Worm (Caenorhabditis elegans) whole organism, mixed stage, embryonic: ENCODE data around the gene cul-6.

ENCODE experiments used
- ceh-39 ChIP-seq: fragments of 150-350 bp; optimal IDR thresholded peaks from 2 replicates; lab custom pipeline; 2014; ENCODE audit warnings: missing biosample characterization, missing genetic modification characterization
- drap-1 ChIP-seq: fragments of 200-800 bp; sonication (Bioruptor generic); optimal IDR thresholded peaks from 3 replicates; lab custom pipeline; 2018; ENCODE audit warnings: mild to moderate bottlenecking, missing genetic modification characterization, missing compliant biosample characterization
- elt-1 ChIP-seq: sonication (generic microtip); optimal IDR thresholded peaks from 2 replicates; lab custom pipeline; 2017; ENCODE audit warnings: missing genetic modification characterization, mild to moderate bottlenecking, missing compliant biosample characterization, antibody characterized with exemption, moderate library complexity, borderline replicate concordance; ENCODE audit not compliant: insufficient read depth
- elt-3 ChIP-seq: fragments of 150-350 bp; optimal IDR thresholded peaks from 2 replicates; lab custom pipeline; 2014; ENCODE audit warnings: missing biosample characterization, missing genetic modification characterization
- mab-5 ChIP-seq: fragments of 150-350 bp; optimal IDR thresholded peaks from 2 replicates; lab custom pipeline; 2014; ENCODE audit warnings: missing biosample characterization, missing genetic modification characterization
- snpc-4 ChIP-seq: fragments of 150-350 bp; optimal IDR thresholded peaks from 2 replicates; lab custom pipeline; 2014; ENCODE audit warnings: missing biosample characterization, missing genetic modification characterization
- sptf-1 ChIP-seq: sonication (generic microtip); optimal IDR thresholded peaks from 2 replicates; lab custom pipeline; 2017; ENCODE audit warnings: mild to moderate bottlenecking, missing genetic modification characterization, moderate library complexity, missing compliant biosample characterization

DNA sequence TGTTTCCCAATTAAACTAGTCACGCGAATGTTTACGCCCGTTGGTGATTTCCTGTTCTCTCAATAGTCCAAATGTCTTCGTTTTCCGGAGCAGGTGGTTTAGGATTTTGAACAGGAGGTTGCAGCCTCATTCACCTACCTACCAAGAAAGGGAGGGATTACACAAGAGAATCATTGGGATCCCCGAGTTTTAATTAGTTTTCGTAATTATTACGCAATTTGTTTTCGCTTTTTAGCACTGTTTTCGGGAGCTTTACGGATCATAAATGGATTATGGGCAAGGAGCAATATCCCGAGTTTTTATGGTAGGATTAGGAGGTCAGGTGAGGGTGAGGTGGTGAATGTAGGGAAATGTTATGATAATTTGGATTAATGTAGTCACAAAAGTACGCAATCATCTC, 44.3 kb downstream of the cul-6 start:
- TF ChIP-seq elt-3 (tag; lab: Kevin White, UChicago) (no peak), elt-1 (no peak), snpc-4 (tag; lab: Kevin White, UChicago) (no peak), ceh-39 (no peak), sptf-1 (tag; lab: Kevin White, UChicago) (no peak), mab-5 (tag; lab: Kevin White, UChicago) (no peak), drap-1 (GFP tag; lab: Kevin White, UChicago) (no peak)
